Fruit fly (Drosophila melanogaster) whole organism, embryonic: Measurements from ENCODE around the gene lark.

Experiments
- Abd-B ChIP-seq: fragments of 200-800 bp; sonication (Bioruptor generic); optimal IDR thresholded peaks from 2 replicates; lab custom pipeline; 2018; ENCODE audit warnings: missing biosample characterization, mild to moderate bottlenecking, missing genetic modification characterization, moderate library complexity
- Adf1 ChIP-seq: fragments of 200-800 bp; sonication (Bioruptor generic); IDR thresholded peaks from 2 replicates; pipeline ENCODE4 v1.3.6; 2022; ENCODE audit warnings: missing biosample characterization, missing genetic modification characterization
- Asciz ChIP-seq: fragments of 200-800 bp; sonication (Bioruptor generic); optimal IDR thresholded peaks from 2 replicates; lab custom pipeline; 2017; ENCODE audit warnings: missing biosample characterization, mild to moderate bottlenecking, missing genetic modification characterization, missing genetic modification reagents
- Atf3 ChIP-seq: fragments of 200-800 bp; sonication (Bioruptor generic); optimal IDR thresholded peaks from 3 replicates; lab custom pipeline; 2016; ENCODE audit warnings: missing biosample characterization, missing genetic modification characterization
- CG10274 ChIP-seq: fragments of 200-800 bp; sonication (Bioruptor generic); optimal IDR thresholded peaks from 3 replicates; lab custom pipeline; 2017; ENCODE audit warnings: missing biosample characterization, mild to moderate bottlenecking, missing genetic modification characterization
- CG10462 ChIP-seq: fragments of 200-800 bp; sonication (Bioruptor generic); optimal IDR thresholded peaks from 2 replicates; lab custom pipeline; 2016; ENCODE audit warnings: missing biosample characterization, missing genetic modification characterization
- CG10959 ChIP-seq: fragments of 200-800 bp; sonication (Bioruptor generic); IDR thresholded peaks from 2 replicates; pipeline ENCODE4 v1.3.6; 2022; ENCODE audit warnings: missing biosample characterization, missing genetic modification characterization
- CG11085 ChIP-seq: fragments of 200-800 bp; sonication (Bioruptor generic); IDR thresholded peaks from 2 replicates; pipeline ENCODE4 v1.3.6; 2022; ENCODE audit warnings: missing biosample characterization, missing genetic modification characterization
- CG11093 ChIP-seq: fragments of 200-800 bp; sonication (Bioruptor generic); IDR thresholded peaks from 3 replicates; pipeline ENCODE4 v1.3.6; 2022; ENCODE audit warnings: missing biosample characterization, missing genetic modification characterization
- CG13287 ChIP-seq: fragments of 200-800 bp; sonication (Bioruptor generic); IDR thresholded peaks from 2 replicates; pipeline ENCODE4 v1.3.6; 2022; ENCODE audit warnings: missing biosample characterization, missing genetic modification characterization; ENCODE audit not compliant: partially characterized antibody
- CG14860 ChIP-seq: fragments of 200-800 bp; sonication (Bioruptor generic); IDR thresholded peaks from 3 replicates; pipeline ENCODE4 v1.3.6; 2022; ENCODE audit warnings: missing biosample characterization, missing genetic modification characterization; ENCODE audit not compliant: partially characterized antibody
- CG15601 ChIP-seq: fragments of 200-800 bp; sonication (Bioruptor generic); optimal IDR thresholded peaks from 3 replicates; lab custom pipeline; 2019; ENCODE audit warnings: missing biosample characterization, mild to moderate bottlenecking, missing genetic modification characterization, moderate library complexity
- CG16863 ChIP-seq: fragments of 200-800 bp; sonication (Bioruptor generic); optimal IDR thresholded peaks from 3 replicates; lab custom pipeline; 2016; ENCODE audit warnings: missing biosample characterization, missing genetic modification characterization
- CG30020 ChIP-seq: fragments of 200-800 bp; optimal IDR thresholded peaks from 2 replicates; lab custom pipeline; 2019; ENCODE audit warnings: missing biosample characterization, mild to moderate bottlenecking, missing genetic modification characterization, moderate library complexity
- CG30431 ChIP-seq: fragments of 200-800 bp; sonication (Bioruptor generic); optimal IDR thresholded peaks from 2 replicates; lab custom pipeline; 2017; ENCODE audit warnings: missing biosample characterization, missing genetic modification characterization
- CG4424 ChIP-seq: fragments of 200-800 bp; sonication (Bioruptor generic); optimal IDR thresholded peaks from 3 replicates; lab custom pipeline; 2016; ENCODE audit warnings: missing biosample characterization, missing genetic modification characterization
- CG7372 ChIP-seq: fragments of 200-800 bp; sonication (Bioruptor generic); IDR thresholded peaks from 2 replicates; pipeline ENCODE4 v1.3.6; 2022; ENCODE audit warnings: missing biosample characterization, missing genetic modification characterization
- CG7745 ChIP-seq: fragments of 200-800 bp; sonication (Bioruptor generic); optimal IDR thresholded peaks from 2 replicates; lab custom pipeline; 2018; ENCODE audit warnings: missing biosample characterization, mild to moderate bottlenecking, missing genetic modification characterization, moderate library complexity
- CG9932 ChIP-seq: fragments of 200-800 bp; sonication (Bioruptor generic); IDR thresholded peaks from 2 replicates; pipeline ENCODE4 v1.3.6; 2022; ENCODE audit warnings: missing biosample characterization, missing genetic modification characterization
- E2f2 ChIP-seq: fragments of 200-800 bp; sonication (Bioruptor generic); IDR thresholded peaks from 2 replicates; pipeline ENCODE4 v1.3.6; 2022; ENCODE audit warnings: missing biosample characterization, missing genetic modification characterization
- HLH3B ChIP-seq: fragments of 200-800 bp; sonication (Bioruptor generic); IDR thresholded peaks from 2 replicates; pipeline ENCODE4 v1.3.6; 2022; ENCODE audit warnings: missing biosample characterization, missing genetic modification characterization
- HLH54F ChIP-seq: fragments of 200-800 bp; sonication (Bioruptor generic); optimal IDR thresholded peaks from 3 replicates; lab custom pipeline; 2016; ENCODE audit warnings: missing biosample characterization, missing genetic modification characterization
- Kr ChIP-seq: fragments of 200-800 bp; sonication (Bioruptor generic); optimal IDR thresholded peaks from 2 replicates; lab custom pipeline; 2017; ENCODE audit warnings: missing biosample characterization, mild to moderate bottlenecking, missing genetic modification characterization
- Mes4 ChIP-seq: fragments of 200-800 bp; sonication (Bioruptor generic); optimal IDR thresholded peaks from 2 replicates; lab custom pipeline; 2016; ENCODE audit warnings: missing biosample characterization, missing genetic modification characterization
- Oli ChIP-seq: fragments of 200-800 bp; sonication (Bioruptor generic); optimal IDR thresholded peaks from 2 replicates; lab custom pipeline; 2018; ENCODE audit warnings: missing biosample characterization, mild to moderate bottlenecking, missing genetic modification characterization, moderate library complexity
- Ptx1 ChIP-seq: fragments of 200-800 bp; sonication (Bioruptor generic); IDR thresholded peaks from 2 replicates; pipeline ENCODE4 v1.3.6; 2022; ENCODE audit warnings: missing biosample characterization, missing genetic modification characterization
- Rfx ChIP-seq: fragments of 200-800 bp; sonication (Bioruptor generic); IDR thresholded peaks from 2 replicates; pipeline ENCODE4 v1.3.6; 2022; ENCODE audit warnings: missing biosample characterization, missing genetic modification characterization
- Scr ChIP-seq: fragments of 200-800 bp; sonication (Bioruptor generic); IDR thresholded peaks from 2 replicates; pipeline ENCODE4 v1.3.6; 2022; ENCODE audit warnings: missing biosample characterization, missing genetic modification characterization; ENCODE audit not compliant: partially characterized antibody
- Sox100B ChIP-seq: fragments of 200-800 bp; sonication (Bioruptor generic); optimal IDR thresholded peaks from 3 replicates; lab custom pipeline; 2018; ENCODE audit warnings: missing biosample characterization, mild to moderate bottlenecking, missing genetic modification characterization
- Xbp1 ChIP-seq: fragments of 200-800 bp; sonication (Bioruptor generic); optimal IDR thresholded peaks from 3 replicates; lab custom pipeline; 2016; ENCODE audit warnings: missing biosample characterization, mild to moderate bottlenecking, missing genetic modification characterization
- cad ChIP-seq: fragments of >200 bp; optimal IDR thresholded peaks from 2 replicates; lab custom pipeline; 2017; ENCODE audit warnings: missing biosample characterization, missing genetic modification characterization
- ci ChIP-seq: fragments of 200-800 bp; sonication (Bioruptor generic); IDR thresholded peaks from 3 replicates; pipeline ENCODE4 v1.3.6; 2022; ENCODE audit warnings: missing biosample characterization, missing genetic modification characterization
- croc ChIP-seq: fragments of 200-800 bp; sonication (Bioruptor generic); conservative IDR thresholded peaks from 3 replicates; pipeline ENCODE4 v1.3.6; 2022; ENCODE audit warnings: missing biosample characterization, missing genetic modification characterization
- gcm ChIP-seq: fragments of 200-800 bp; sonication (Bioruptor generic); optimal IDR thresholded peaks from 2 replicates; lab custom pipeline; 2019; ENCODE audit warnings: missing biosample characterization, mild to moderate bottlenecking, missing genetic modification characterization, moderate library complexity
- h ChIP-seq: fragments of >200 bp; optimal IDR thresholded peaks from 2 replicates; lab custom pipeline; 2017
- hkb ChIP-seq, 2 experiments: fragments of 200-800 bp in 1 of 2; fragments of >200 bp in 1 of 2; sonication (Bioruptor generic) in 1 of 2; IDR thresholded peaks in 1 of 2; optimal IDR thresholded peaks in 1 of 2; 2 replicates each; pipeline versions ENCODE4 v1.3.6 to Lab custom; 2017 to 2022; ENCODE audit warnings: missing biosample characterization in 1 of 2, missing genetic modification characterization in 1 of 2
- lov ChIP-seq, 2 experiments: fragments of 200-800 bp in 1 of 2; fragments of >200 bp in 1 of 2; sonication (Bioruptor generic) in 1 of 2; IDR thresholded peaks in 1 of 2; optimal IDR thresholded peaks in 1 of 2; 2 replicates in 1 of 2; 3 replicates in 1 of 2; pipeline versions ENCODE4 v1.3.6 to Lab custom; 2017 to 2022; ENCODE audit warnings: missing biosample characterization in 1 of 2, missing genetic modification characterization in 1 of 2
- mam ChIP-seq: fragments of 200-800 bp; sonication (Bioruptor generic); optimal IDR thresholded peaks from 3 replicates; lab custom pipeline; 2016; ENCODE audit warnings: missing biosample characterization, missing genetic modification characterization
- nom ChIP-seq: fragments of 200-800 bp; sonication (Bioruptor generic); optimal IDR thresholded peaks from 2 replicates; lab custom pipeline; 2017; ENCODE audit warnings: missing biosample characterization, missing genetic modification characterization, mild to moderate bottlenecking, moderate library complexity, missing genetic modification reagents
- prd ChIP-seq, 3 experiments: fragments of >200 bp in 2 of 3; fragments of 200-800 bp in 1 of 3; sonication (Bioruptor generic) in 1 of 3; optimal IDR thresholded peaks in 2 of 3; IDR thresholded peaks in 1 of 3; 2 replicates in 2 of 3; 3 replicates in 1 of 3; pipeline versions ENCODE4 v1.3.6 to Lab custom; 2017 to 2022; ENCODE audit warnings: missing biosample characterization in 1 of 3, missing genetic modification characterization in 1 of 3
- pum ChIP-seq: fragments of 200-800 bp; sonication (Bioruptor generic); optimal IDR thresholded peaks from 2 replicates; lab custom pipeline; 2016; ENCODE audit warnings: missing biosample characterization, missing genetic modification characterization
- pzg ChIP-seq: fragments of 200-800 bp; sonication (Bioruptor generic); optimal IDR thresholded peaks from 3 replicates; lab custom pipeline; 2018; ENCODE audit warnings: missing biosample characterization, mild to moderate bottlenecking, missing genetic modification characterization, moderate library complexity
- slou ChIP-seq: fragments of 200-800 bp; sonication (Bioruptor generic); optimal IDR thresholded peaks from 3 replicates; lab custom pipeline; 2016; ENCODE audit warnings: missing biosample characterization, missing genetic modification characterization
- sqz ChIP-seq: fragments of 200-800 bp; sonication (Bioruptor generic); optimal IDR thresholded peaks from 3 replicates; lab custom pipeline; 2018; ENCODE audit warnings: missing biosample characterization, mild to moderate bottlenecking, missing genetic modification characterization
- stwl ChIP-seq: fragments of 200-800 bp; sonication (Bioruptor generic); optimal IDR thresholded peaks from 3 replicates; lab custom pipeline; 2018; ENCODE audit warnings: missing biosample characterization, mild to moderate bottlenecking, missing genetic modification characterization, moderate library complexity
- sug ChIP-seq: fragments of 200-800 bp; optimal IDR thresholded peaks from 2 replicates; lab custom pipeline; 2019; ENCODE audit warnings: missing biosample characterization, mild to moderate bottlenecking, missing genetic modification characterization, moderate library complexity
- yki ChIP-seq: fragments of >200 bp; optimal IDR thresholded peaks from 3 replicates; lab custom pipeline; 2018
- zf30C ChIP-seq: fragments of 200-800 bp; sonication (Bioruptor generic); optimal IDR thresholded peaks from 3 replicates; lab custom pipeline; 2018; ENCODE audit warnings: missing biosample characterization, mild to moderate bottlenecking, missing genetic modification characterization
- zfh2 ChIP-seq: fragments of 200-800 bp; sonication (Bioruptor generic); optimal IDR thresholded peaks from 2 replicates; lab custom pipeline; 2016; ENCODE audit warnings: missing biosample characterization, missing genetic modification characterization

Gene lark

dm6 chr3L:7360324-7360852, 21.3 kb downstream of the lark start, which contains the start of gene Sec63 (continued):
- TF ChIP-seq zf30C (GFP tag; lab: Kevin White, UChicago) (peak; percentile 3), Adf1 (0 out of 2 replicates have a peak, but pooled peaks have one; percentile 3), hkb (optimal IDR thresholded peaks at IDR 0.05; lab: Kevin White, UChicago) (no peak), hkb (GFP tag; IDR thresholded peaks at IDR 0.05; lab: Robert Waterston, UW) (peak; percentile 7; the same call in 1 of the 2 replicates), mam (peak; percentile 60), CG30020 (tag; lab: Kevin White, UChicago) (peak; percentile 12), CG10274 (no peak), Asciz (GFP tag; lab: Kevin White, UChicago) (peak; percentile 22), yki (no peak), CG30431 (GFP tag; lab: Kevin White, UChicago) (no peak), Atf3 (GFP tag; lab: Kevin White, UChicago) (no peak), sqz (GFP tag; lab: Kevin White, UChicago) (no peak), prd (optimal IDR thresholded peaks at IDR 0.05; lab: Kevin White, UChicago) (no peak), prd (GFP tag; IDR thresholded peaks at IDR 0.05; lab: Robert Waterston, UW) (peak; percentile 77), Oli (tag; lab: Kevin White, UChicago) (no peak), HLH3B (GFP tag; lab: Robert Waterston, UW) (peak; percentile 43; the same call in 1 of the 2 replicates), CG4424 (GFP tag; lab: Kevin White, UChicago) (peak; percentile 45), lov (optimal IDR thresholded peaks at IDR 0.05; lab: Kevin White, UChicago) (no peak), lov (GFP tag; IDR thresholded peaks at IDR 0.05; lab: Robert Waterston, UW) (0 out of 3 replicates have a peak, but pooled peaks have one; percentile 54), CG9932 (peak; percentile 78), E2f2 (GFP tag; lab: Robert Waterston, UW) (peak; percentile 53; the same call in 1 of the 2 replicates), sug (tag; lab: Kevin White, UChicago) (peak; percentile 3), pum (GFP tag; lab: Kevin White, UChicago) (no peak), Xbp1 (peak; percentile 67), Mes4 (no peak), Kr (GFP tag; lab: Kevin White, UChicago) (no peak), HLH54F (GFP tag; lab: Kevin White, UChicago) (peak; percentile 6), Abd-B (GFP tag; lab: Kevin White, UChicago) (peak; percentile 36), Rfx (GFP tag; lab: Robert Waterston, UW) (peak; percentile 80), cad (no peak), stwl (peak; percentile 90), CG7745 (tag; lab: Kevin White, UChicago) (no peak), Sox100B (GFP tag; lab: Kevin White, UChicago) (peak; percentile 34), CG16863 (GFP tag; lab: Kevin White, UChicago) (no peak), nom (GFP tag; lab: Kevin White, UChicago) (no peak), CG14860 (GFP tag; lab: Robert Waterston, UW) (peak; percentile 80), h (lab: Kevin White, UChicago) (no peak), slou (GFP tag; lab: Kevin White, UChicago) (no peak), croc (GFP tag; lab: Robert Waterston, UW) (no peak), CG11085 (GFP tag; lab: Robert Waterston, UW) (peak; percentile 22; the same call in 1 of the 2 replicates), zfh2 (GFP tag; lab: Kevin White, UChicago) (peak; percentile 22), CG15601 (peak; percentile 50), CG11093 (GFP tag; lab: Robert Waterston, UW) (no peak), CG10462 (GFP tag; lab: Kevin White, UChicago) (no peak), gcm (GFP tag; lab: Kevin White, UChicago) (peak; percentile 3), CG13287 (peak; percentile 89), Ptx1 (GFP tag; lab: Robert Waterston, UW) (peak; percentile 59), ci (no peak; the same call in 1 of the 3 replicates), CG10959 (GFP tag; lab: Robert Waterston, UW) (0 out of 2 replicates have a peak, but pooled peaks have one; percentile 14), Scr (GFP tag; lab: Robert Waterston, UW) (peak; percentile 79), CG7372 (GFP tag; lab: Robert Waterston, UW) (peak; percentile 43; the same call in 1 of the 2 replicates), pzg (GFP tag; lab: Kevin White, UChicago) (peak; percentile 77)
